Fruit fly (Drosophila melanogaster): Measurements from ENCODE around the gene CG13806.
A peak's percentile ranks its signal among the peaks of the same experiment; 100 is the strongest.

Gene CG13806

DNA sequence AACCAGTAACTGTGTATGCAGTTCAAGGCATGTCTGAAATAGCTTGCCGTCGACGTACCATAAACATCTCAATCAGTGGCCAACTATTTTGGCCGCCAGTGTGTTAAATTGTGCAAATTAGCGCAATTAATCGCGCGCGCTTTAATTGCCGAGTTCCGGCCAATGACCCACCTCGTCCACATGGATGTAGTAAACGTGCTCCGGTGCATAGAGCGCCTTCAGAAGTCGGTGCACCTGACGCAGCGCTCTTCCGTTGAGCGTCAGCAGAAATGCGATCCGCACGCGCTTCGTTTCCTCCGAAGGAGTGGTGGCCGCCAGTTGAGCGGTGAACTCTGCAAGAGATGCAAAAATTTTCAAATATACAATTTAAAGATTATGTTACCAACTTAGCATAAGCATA lies 4.9 kb upstream of the CG13806 start:
- TF ChIP-seq CG3726 (GFP tag; IDR thresholded peaks at IDR 0.05) (0 out of 3 replicates have a peak, but pooled peaks have one; percentile 15), Oaz (GFP tag; IDR thresholded peaks at IDR 0.05) (no peak), Opbp (GFP tag; IDR thresholded peaks at IDR 0.05; ENCODE audit: partially characterized antibody) (0 out of 3 replicates have a peak, but pooled peaks have one; percentile 20), CG7839 (tag; optimal IDR thresholded peaks at IDR 0.05) (no peak), ham (GFP tag; IDR thresholded peaks at IDR 0.05) (no peak)

DNA sequence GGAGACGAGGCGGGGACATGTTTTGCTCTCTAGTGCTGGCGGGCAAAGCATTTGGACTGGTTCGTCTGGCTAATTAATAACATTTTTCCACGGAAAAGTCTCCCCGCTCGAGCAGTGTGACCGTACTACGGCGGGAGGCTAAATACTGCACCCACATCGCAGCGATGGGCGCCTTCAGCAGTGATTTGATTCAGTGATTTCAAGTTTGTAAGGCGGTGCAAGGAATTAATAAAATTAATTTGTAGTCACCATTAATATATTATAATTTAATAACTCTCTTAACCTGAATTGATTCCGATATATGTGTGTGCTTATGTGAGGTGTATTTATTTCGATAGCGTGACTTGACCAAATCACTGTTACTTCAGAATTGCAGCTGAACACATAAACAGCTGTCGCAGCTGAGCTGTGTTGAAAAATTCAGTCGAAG lies 3.7 kb upstream of the CG13806 start, which contains the start of the genes oxt and CG13807:
oxt (minus strand) TSS at position 150 of the 430 bp plus-strand sequence.
CG13807 (plus strand) TSS at position 405 of the 430 bp plus-strand sequence.
- no peak for TF ChIP-seq fru (optimal IDR thresholded peaks at IDR 0.05)
- TF ChIP-seq yki (optimal IDR thresholded peaks at IDR 0.05), result no peak
- peak; percentile 92 for TF ChIP-seq CG2712 (tag; optimal IDR thresholded peaks at IDR 0.05)
- no peak for TF ChIP-seq zen2 (GFP tag; IDR thresholded peaks at IDR 0.05; ENCODE audit: partially characterized antibody)
- peak; percentile 50 for TF ChIP-seq CG7928 (GFP tag; optimal IDR thresholded peaks at IDR 0.05)
- TF ChIP-seq CG8944 (GFP tag; optimal IDR thresholded peaks at IDR 0.05), result no peak
- peak; percentile 87 for TF ChIP-seq Mrtf (GFP tag; IDR thresholded peaks at IDR 0.05)
- peak; percentile 76 for TF ChIP-seq CG4328 (GFP tag; optimal IDR thresholded peaks at IDR 0.05)
- no peak for TF ChIP-seq Neu2 (GFP tag; optimal IDR thresholded peaks at IDR 0.05; ENCODE audit: borderline replicate concordance)
- peak; percentile 50 for TF ChIP-seq psq (GFP tag; optimal IDR thresholded peaks at IDR 0.05)
- TF ChIP-seq sisA (GFP tag; IDR thresholded peaks at IDR 0.05), result peak; percentile 91
- TF ChIP-seq Poxn (GFP tag; IDR thresholded peaks at IDR 0.05), result peak; percentile 57; the same call in 1 of the 2 replicates
- no peak for TF ChIP-seq Dref (GFP tag; IDR thresholded peaks at IDR 0.05)
- TF ChIP-seq CG30020 (tag; optimal IDR thresholded peaks at IDR 0.05), result peak; percentile 74
- TF ChIP-seq CG3163 (GFP tag; optimal IDR thresholded peaks at IDR 0.05), result no peak
- 0 out of 2 replicates have a peak, but pooled peaks have one; percentile 12 for TF ChIP-seq inv (GFP tag; IDR thresholded peaks at IDR 0.05; ENCODE audit: partially characterized antibody)
- peak; percentile 91 for TF ChIP-seq ranshi (GFP tag; IDR thresholded peaks at IDR 0.05)
- TF ChIP-seq ro (GFP tag; IDR thresholded peaks at IDR 0.05), result peak; percentile 52; the same call in 1 of the 2 replicates
- peak; percentile 83 for TF ChIP-seq CG8388 (GFP tag; optimal IDR thresholded peaks at IDR 0.05)
- peak in 1 of 2 experiments; percentile 89 for TF ChIP-seq bsh (GFP tag; optimal IDR thresholded peaks at IDR 0.05)
- TF ChIP-seq HHEX (GFP tag; optimal IDR thresholded peaks at IDR 0.05), result peak; percentile 87
- TF ChIP-seq Hmx (GFP tag; optimal IDR thresholded peaks at IDR 0.05), result no peak
- TF ChIP-seq Ets65A (GFP tag), result no peak
- peak; percentile 73 for TF ChIP-seq CG33213 (GFP tag; optimal IDR thresholded peaks at IDR 0.05)
- TF ChIP-seq CG2202 (tag; optimal IDR thresholded peaks at IDR 0.05), result peak; percentile 65
- TF ChIP-seq Pdp1 (GFP tag; optimal IDR thresholded peaks at IDR 0.05), result peak; percentile 64 to 77
- TF ChIP-seq CTCF (GFP tag; optimal IDR thresholded peaks at IDR 0.05), result peak; percentile 23
- peak; percentile 62 for TF ChIP-seq ac (GFP tag; optimal IDR thresholded peaks at IDR 0.05)
- TF ChIP-seq jigr1 (GFP tag; IDR thresholded peaks at IDR 0.05), result peak; percentile 57; the same call in 1 of the 3 replicates
- TF ChIP-seq row (GFP tag; IDR thresholded peaks at IDR 0.05), result peak; percentile 97
- peak; percentile 71 for TF ChIP-seq gfzf (GFP tag; optimal IDR thresholded peaks at IDR 0.05)
- TF ChIP-seq CG12071 (GFP tag; optimal IDR thresholded peaks at IDR 0.05), result peak; percentile 70
- TF ChIP-seq CG3281 (GFP tag; optimal IDR thresholded peaks at IDR 0.05), result peak; percentile 84
- peak; percentile 66 to 93 for TF ChIP-seq dpn (GFP tag; optimal IDR thresholded peaks at IDR 0.05)
- TF ChIP-seq CG18599 (GFP tag; optimal IDR thresholded peaks at IDR 0.05), result peak; percentile 83
- TF ChIP-seq knrl (GFP tag; IDR thresholded peaks at IDR 0.05; ENCODE audit: partially characterized antibody), result peak; percentile 18; the same call in 1 of the 3 replicates
- peak; percentile 79 for TF ChIP-seq CG30431 (GFP tag; optimal IDR thresholded peaks at IDR 0.05)
- TF ChIP-seq Usf (GFP tag; optimal IDR thresholded peaks at IDR 0.05), result peak; percentile 80
- peak; percentile 71 for TF ChIP-seq CG17186 (GFP tag; optimal IDR thresholded peaks at IDR 0.05)
- TF ChIP-seq CG10147 (GFP tag; optimal IDR thresholded peaks at IDR 0.05), result peak; percentile 80
- TF ChIP-seq CG17328 (GFP tag; IDR thresholded peaks at IDR 0.05), result peak; percentile 85
- TF ChIP-seq ci (GFP tag; IDR thresholded peaks at IDR 0.05), result peak; percentile 94
- peak; percentile 9 for TF ChIP-seq ash1 (GFP tag; optimal IDR thresholded peaks at IDR 0.05)
- TF ChIP-seq Sin3A (optimal IDR thresholded peaks at IDR 0.05), result peak; percentile 68
- peak; percentile 79 for TF ChIP-seq wor (GFP tag; IDR thresholded peaks at IDR 0.05)

Measured in whole organism, embryonic.